Worm (Caenorhabditis elegans) whole organism, dauer: ENCODE measurements around the gene T28C6.3.
"Not testable (repeated sequence)": the region's sequence is repeated elsewhere in the genome, so short reads cannot be mapped to it uniquely, and the experiment has no call there.

Experiments used
- unc-62 ChIP-seq: sonication (generic microtip); optimal IDR thresholded peaks from 2 replicates; lab custom pipeline; 2017; ENCODE audit warnings: missing biosample characterization, missing genetic modification reagents, missing genetic modification characterization

T28C6.3 gene

DNA sequence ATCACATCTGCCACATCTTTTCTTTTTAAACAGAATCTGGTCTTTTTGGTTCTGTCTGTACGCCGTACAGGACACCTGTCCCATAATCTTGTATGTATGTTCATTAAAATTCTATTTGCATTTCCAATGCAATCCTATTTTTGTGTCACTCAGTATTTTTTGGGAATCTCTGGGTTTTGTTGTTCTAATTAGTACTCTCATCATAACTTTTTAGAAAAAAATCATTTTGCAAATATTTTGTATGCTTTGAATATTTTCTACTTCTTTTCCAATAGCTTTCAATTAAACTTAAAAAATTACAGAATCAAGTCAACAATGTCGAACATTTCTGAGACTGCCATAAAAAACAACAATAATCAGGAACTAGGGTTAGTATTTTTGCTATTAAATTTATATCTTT lies at the start of gene T28C6.3:
Gene T28C6.3, plus strand, starts transcription at position 301 of the 400 bp plus-strand sequence.
- no peak for TF ChIP-seq unc-62 (GFP tag; lab: Kevin White, UChicago)

DNA sequence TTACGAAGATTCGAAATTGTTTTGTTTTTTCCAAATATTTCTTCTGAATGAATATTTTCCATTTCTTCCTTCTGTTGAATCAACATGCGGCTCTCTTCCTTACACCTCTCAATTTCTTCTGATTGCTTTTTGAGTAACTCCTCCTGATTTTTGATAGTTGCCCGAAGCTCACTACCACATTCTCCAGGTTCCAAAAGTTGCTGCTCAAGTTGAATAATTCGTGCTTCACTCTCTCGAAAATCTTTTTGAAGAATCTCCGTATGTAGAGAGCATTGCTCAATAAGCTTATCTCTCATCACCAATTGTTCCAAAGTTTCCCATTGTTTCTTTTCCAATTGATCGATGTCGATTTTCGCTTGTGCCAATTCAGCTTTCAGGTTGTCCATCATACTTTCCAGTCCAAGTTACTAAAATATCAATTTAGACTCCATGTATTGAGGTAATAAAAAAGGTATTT lies 47.3 kb upstream of the T28C6.3 start, which contains the start of gene F20C5.6:
Gene F20C5.6, minus strand, starts transcription at position 407 of the 457 bp plus-strand sequence.
- no peak for TF ChIP-seq unc-62 (GFP tag; lab: Kevin White, UChicago)

DNA sequence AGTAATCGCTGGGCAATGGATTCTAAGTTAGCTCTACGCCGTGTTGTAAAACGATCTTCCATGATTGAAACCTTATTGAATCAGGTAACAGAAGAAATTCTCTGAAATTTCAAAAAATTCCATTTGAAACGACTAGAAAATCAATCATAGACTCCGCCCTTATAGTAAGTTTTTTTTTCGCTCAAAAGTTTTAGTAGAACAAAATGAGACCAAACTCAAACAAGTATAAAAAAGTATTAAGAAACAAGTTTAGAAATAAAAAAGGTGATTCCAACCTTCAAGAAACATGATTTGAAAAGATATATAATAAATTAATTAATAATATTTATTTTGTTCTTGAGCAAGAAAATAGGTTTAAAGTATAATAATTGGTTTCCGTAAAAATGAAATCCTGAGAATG lies 42.1 kb upstream of the T28C6.3 start, which contains the start of gene C33D9.6:
Gene C33D9.6, minus strand, starts transcription at position 101 of the 400 bp plus-strand sequence.
- no peak for TF ChIP-seq unc-62 (GFP tag; lab: Kevin White, UChicago)

DNA sequence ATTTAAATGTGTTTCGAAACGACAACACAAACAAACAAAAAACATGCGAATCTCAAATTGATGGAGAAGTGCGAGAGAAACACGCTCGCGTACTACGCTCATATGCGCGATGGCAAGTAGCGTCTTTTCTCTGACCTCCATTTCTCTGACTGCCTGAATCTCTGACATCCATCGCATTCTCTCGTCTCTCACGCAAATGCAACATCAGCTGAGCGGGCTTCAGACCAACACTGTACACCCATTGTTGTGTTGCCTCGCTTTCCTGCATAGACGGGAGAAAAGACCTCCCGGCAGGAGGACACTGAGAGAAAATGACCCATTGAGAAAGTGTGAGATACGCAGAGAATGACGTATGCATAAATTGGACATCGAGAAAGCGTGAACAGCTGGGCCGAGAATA lies 38.0 kb upstream of the T28C6.3 start:
- TF ChIP-seq unc-62 (GFP tag; lab: Kevin White, UChicago) = no peak

DNA sequence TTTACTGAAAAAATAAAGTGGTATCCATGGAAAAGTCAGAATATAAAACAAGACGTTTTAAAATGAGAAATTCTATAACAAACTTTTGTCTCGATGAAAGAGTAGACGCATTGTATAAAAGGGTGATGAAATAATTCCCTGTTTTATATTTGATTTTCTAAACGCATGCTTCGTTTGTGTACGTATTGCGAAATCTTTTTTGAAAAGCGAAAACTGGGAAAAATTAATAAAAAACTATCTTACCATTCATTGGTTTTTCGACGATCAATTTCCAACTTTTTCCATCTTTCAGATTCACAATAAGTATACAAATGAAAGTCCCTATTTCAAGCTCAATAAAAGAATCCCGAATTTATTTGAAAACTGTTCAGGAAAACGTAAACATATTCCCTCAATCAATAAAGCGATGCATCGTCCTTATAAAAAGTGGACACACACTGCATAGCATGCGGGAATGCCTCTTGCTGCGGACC lies 35.2 kb upstream of the T28C6.3 start, which contains the start of gene C33D9.13:
Gene C33D9.13, minus strand, starts transcription at position 423 of the 473 bp plus-strand sequence.
- no peak for TF ChIP-seq unc-62 (GFP tag; lab: Kevin White, UChicago)

DNA sequence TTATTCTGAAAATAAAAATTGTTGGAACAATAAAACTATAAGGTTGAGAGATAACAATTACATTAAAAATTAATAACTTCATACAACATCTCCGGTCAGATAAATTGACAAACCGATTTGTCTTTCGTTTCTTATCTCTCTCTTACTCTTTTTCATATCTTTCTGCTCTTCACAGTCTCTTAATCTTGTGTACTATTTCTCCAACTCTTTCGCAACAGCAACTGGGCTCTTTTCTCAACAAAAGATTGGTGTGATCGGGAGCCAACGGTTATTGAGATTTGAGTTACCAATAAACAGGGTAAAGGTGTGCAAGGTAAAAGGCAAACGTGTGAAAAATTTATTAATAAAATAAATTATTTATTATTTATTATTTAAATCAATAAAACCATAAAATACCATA lies 33.5 kb upstream of the T28C6.3 start, which contains the start of gene C33D9.8:
Gene C33D9.8, minus strand, starts transcription at position 99 of the 400 bp plus-strand sequence.
- TF ChIP-seq unc-62 (GFP tag; lab: Kevin White, UChicago) = no peak

DNA sequence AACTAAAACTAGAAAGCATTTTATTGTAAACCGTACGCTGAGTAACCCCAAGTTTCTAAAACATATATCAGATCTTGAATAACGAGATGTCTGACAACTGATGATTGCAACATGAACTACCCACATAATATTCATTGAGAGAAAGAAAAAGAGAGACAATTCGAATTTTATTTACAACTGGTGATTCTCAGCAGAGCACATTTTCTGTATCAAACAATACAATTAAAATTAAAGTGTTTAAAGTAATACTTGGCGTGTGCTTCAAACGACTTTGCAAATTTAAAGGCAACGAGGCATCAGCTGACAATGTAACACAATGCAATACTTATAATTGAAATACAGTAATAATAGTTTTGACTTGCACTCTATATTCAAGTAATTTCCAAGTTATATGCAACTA lies 32.1 kb upstream of the T28C6.3 start, which contains the start of gene C33D9.10:
Gene C33D9.10, minus strand, starts transcription at position 101 of the 400 bp plus-strand sequence.
- not testable (repeated sequence) for TF ChIP-seq unc-62 (GFP tag; lab: Kevin White, UChicago)

DNA sequence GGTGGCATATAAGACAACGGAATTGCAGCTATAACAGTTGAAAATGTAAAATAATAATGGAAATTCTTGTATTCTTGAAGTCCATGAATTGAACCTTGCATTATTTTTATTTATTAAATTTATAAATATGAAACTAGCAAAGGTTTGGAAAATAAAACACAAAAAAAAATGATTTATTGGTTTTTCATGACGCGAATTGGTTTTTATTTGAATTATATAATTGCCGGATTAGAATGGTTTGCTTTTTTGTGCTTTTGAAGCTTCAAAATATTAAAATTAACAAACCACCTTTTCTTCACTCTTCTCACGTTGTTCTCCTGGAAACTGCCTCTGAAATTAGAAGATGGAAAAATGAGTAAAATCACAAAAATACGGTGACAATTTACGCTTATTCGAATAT lies 30.0 kb upstream of the T28C6.3 start, which contains the start of gene sru-35:
Gene sru-35, minus strand, starts transcription at position 101 of the 400 bp plus-strand sequence.
- no peak for TF ChIP-seq unc-62 (GFP tag; lab: Kevin White, UChicago)

DNA sequence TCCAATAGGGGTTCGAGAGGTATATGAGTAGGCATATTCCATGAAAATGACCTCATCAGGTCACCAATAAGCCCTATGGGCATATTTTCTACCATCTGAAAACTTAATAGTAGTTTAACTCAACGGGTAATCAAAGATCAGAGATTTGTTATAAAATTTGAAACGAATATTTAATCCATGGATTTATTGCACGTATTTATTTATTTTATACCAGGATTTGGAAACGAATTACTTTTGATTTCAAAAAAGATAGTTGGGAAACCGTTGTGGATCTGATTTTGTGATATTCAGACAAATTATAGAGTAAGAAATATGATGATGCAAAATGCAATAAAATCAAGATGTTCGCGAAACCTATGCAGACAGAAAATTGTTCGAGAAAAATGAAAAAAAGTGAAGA lies 27.3 kb upstream of the T28C6.3 start, which contains the start of gene C33D9.3:
Gene C33D9.3, minus strand, starts transcription at position 101 of the 400 bp plus-strand sequence.
- no peak for TF ChIP-seq unc-62 (GFP tag; lab: Kevin White, UChicago)

DNA sequence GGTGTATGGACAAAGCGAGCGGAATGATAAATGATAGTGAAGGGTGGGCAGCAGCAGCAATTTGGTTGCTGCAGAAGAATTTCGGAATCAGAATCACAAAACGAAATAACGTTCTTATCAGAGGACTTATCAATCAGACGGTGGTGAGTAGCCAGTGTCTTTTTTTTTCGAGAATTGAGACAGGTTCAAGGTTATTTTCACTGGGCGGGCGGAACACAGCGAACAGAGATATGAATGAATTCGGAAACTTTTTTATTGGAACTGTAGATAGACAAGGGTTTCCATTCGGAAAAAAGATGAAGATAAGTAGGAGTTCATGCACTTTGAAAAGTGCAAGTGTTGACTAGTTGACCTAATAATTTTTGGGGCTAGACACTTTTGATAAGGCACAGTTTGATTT lies 26.9 kb upstream of the T28C6.3 start:
- no peak for TF ChIP-seq unc-62 (GFP tag; lab: Kevin White, UChicago)

DNA sequence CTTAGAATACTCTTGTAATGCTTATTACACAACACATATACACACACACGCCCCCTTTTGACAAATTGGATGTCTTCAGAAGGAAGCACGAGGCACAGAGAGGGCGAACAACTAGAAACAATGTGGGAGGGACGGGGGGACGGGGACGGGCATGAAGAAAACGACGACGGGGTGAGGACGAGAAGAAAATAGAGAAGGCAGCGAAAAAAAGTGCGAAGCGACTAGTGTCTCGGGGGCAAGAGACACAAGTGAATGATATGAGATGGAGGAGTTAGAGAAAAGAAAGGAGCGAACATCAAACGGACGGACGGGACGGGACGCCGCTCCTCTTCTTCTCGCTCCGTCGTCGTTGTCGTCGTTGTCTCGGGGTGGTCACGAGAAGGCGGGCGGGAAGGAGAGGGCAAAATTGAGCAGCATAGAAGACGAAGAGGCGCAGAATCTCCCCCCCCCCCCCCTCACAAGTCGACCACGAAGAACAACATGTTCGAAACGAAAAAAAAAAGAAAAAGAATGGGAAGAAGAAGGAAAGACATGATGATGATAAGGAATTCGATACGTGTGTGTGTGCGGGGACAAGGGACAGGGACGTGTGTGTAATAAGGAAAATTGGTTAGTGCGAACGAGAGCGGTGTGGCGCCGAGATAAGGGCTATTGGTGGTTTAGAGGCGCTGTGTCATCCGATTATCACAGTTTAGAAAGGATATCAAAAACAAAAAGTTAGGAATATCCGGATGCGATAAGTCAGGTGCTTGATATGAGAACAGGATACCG lies 25.1 kb upstream of the T28C6.3 start:
- TF ChIP-seq unc-62 (GFP tag; lab: Kevin White, UChicago) = no peak

DNA sequence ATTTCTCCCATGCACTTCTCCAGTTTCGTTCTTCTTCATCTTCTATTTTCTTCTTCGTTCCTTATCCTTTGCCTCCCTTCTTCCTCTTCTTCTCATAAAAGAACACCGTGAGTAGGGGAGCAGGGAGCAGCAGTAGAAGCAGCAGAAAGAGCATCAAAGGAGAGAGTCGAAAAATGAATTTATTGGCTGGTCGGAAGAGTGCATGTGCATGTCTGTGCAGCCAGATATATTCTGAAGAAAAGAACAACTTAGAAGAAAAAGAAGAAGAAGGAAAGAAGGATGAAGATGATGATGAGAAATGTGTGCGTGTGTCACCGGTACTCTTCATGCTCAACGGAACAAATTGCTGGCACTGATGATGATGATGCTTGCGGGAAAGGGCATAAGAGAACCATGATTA lies 23.9 kb upstream of the T28C6.3 start:
- no peak for TF ChIP-seq unc-62 (GFP tag; lab: Kevin White, UChicago)

DNA sequence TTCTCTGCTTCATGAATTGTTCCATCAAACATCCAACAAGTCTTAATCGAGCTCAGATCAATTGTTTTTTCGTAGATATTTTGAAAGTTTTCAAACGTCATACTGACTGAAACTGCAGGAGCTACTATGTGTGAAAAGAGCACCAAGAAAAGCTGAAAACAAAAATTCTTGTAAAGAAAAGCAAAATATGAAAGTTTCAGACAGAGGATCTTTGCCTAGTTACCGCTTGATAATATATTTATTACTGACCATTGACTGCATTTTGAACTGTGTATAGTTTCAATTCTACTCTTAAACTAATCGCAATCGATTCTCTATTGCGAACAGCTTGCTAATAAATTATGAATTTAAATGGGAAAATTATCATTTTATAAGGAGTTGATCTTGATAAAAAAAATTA lies 21.9 kb upstream of the T28C6.3 start, which contains the start of gene clec-182:
Gene clec-182, minus strand, starts transcription at position 101 of the 400 bp plus-strand sequence.
- no peak for TF ChIP-seq unc-62 (GFP tag; lab: Kevin White, UChicago)

DNA sequence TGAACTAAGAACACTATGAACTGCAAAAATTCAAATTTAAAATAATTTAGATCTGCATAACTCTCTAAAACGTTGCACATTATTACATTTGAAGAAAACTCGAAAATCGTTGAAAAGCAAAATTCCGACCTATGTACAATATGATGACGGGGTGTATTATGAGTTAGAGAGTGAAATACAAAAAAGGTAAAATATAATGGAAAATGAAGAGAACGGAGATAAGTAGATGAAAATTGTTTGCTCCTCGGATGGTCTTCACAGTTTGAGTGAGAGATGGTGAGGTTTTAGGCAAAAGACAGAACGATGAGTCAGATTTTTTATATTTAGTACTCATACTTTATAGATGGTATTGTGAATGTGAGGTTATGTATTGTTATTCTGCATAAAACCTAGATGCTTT lies 12.8 kb upstream of the T28C6.3 start:
- TF ChIP-seq unc-62 (GFP tag; lab: Kevin White, UChicago) = no peak

DNA sequence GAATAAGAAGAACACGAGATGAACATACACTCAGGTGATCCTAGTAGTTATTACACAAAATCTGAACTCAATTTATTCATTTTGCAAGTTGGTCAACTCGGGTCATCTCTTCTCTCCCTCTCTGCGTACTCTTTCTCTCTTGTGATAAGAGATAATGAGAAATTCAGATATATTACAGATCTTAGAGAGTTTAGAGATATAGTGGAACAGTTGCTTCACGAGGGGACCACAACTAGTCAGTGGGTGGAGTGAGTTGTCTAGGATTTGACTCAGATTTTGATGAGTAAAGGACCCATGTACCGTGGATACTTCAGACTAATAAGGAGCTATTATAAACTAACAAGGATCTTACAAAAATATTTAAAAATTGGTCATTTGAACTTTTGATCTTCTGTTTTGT lies 6.5 kb upstream of the T28C6.3 start, which contains the start of gene exc-5:
Gene exc-5, minus strand, starts transcription at position 57 of the 400 bp plus-strand sequence.
- no peak for TF ChIP-seq unc-62 (GFP tag; lab: Kevin White, UChicago)

DNA sequence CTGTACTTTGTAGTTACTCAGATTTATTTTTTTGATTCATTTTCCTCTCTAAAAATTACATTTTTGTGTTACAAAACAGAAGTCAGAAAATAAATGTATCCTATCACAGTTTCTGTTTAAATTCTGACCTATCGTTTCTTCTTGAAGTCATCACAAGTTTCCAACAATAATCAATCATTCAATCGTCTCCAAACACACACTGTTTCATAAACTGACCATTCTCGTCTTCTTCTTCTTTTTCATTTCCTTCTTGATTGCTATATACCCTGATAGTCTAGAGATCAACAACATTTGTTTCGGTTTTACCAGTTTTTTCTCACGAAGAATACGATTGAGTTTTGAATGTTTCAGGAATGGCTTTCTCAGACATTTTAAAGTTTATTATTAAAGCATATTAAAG lies 5.0 kb upstream of the T28C6.3 start:
- no peak for TF ChIP-seq unc-62 (GFP tag; lab: Kevin White, UChicago)
